Fruit fly (Drosophila melanogaster) whole organism, embryonic: Measurements from ENCODE around the gene CG42487.
A peak's percentile ranks its signal among the peaks of the same experiment; 100 is the strongest.

Experiments
- Aef1 ChIP-seq: fragments of 200-800 bp; sonication (Bioruptor generic); IDR thresholded peaks from 3 replicates; pipeline ENCODE4 v1.3.6; 2022; ENCODE audit warnings: missing biosample characterization, missing genetic modification characterization
- Asciz ChIP-seq: fragments of 200-800 bp; sonication (Bioruptor generic); optimal IDR thresholded peaks from 2 replicates; lab custom pipeline; 2017; ENCODE audit warnings: missing biosample characterization, mild to moderate bottlenecking, missing genetic modification characterization, missing genetic modification reagents
- Bteb2 ChIP-seq: fragments of 200-800 bp; sonication (Bioruptor generic); optimal IDR thresholded peaks from 2 replicates; lab custom pipeline; 2016; ENCODE audit warnings: missing biosample characterization, missing genetic modification characterization
- CG10147 ChIP-seq: fragments of 200-800 bp; sonication (Bioruptor generic); optimal IDR thresholded peaks from 2 replicates; lab custom pipeline; 2019; ENCODE audit warnings: missing biosample characterization, mild to moderate bottlenecking, missing genetic modification characterization, moderate library complexity
- CG10543 ChIP-seq: fragments of 200-800 bp; sonication (Bioruptor generic); optimal IDR thresholded peaks from 3 replicates; lab custom pipeline; 2017; ENCODE audit warnings: missing biosample characterization, mild to moderate bottlenecking, missing genetic modification characterization, moderate library complexity
- CG11093 ChIP-seq: fragments of 200-800 bp; sonication (Bioruptor generic); IDR thresholded peaks from 3 replicates; pipeline ENCODE4 v1.3.6; 2022; ENCODE audit warnings: missing biosample characterization, missing genetic modification characterization
- CG11504 ChIP-seq: fragments of 200-800 bp; sonication (Bioruptor generic); optimal IDR thresholded peaks from 3 replicates; lab custom pipeline; 2019; ENCODE audit warnings: missing biosample characterization, mild to moderate bottlenecking, missing genetic modification characterization, moderate library complexity
- CG11696 ChIP-seq: fragments of 200-800 bp; sonication (Bioruptor generic); IDR thresholded peaks from 2 replicates; pipeline ENCODE4 v1.3.6; 2022; ENCODE audit warnings: missing biosample characterization, missing genetic modification characterization
- CG12942 ChIP-seq: fragments of 200-800 bp; sonication (Bioruptor generic); optimal IDR thresholded peaks from 3 replicates; lab custom pipeline; 2016; ENCODE audit warnings: missing biosample characterization, missing genetic modification characterization
- CG13287 ChIP-seq: fragments of 200-800 bp; sonication (Bioruptor generic); IDR thresholded peaks from 2 replicates; pipeline ENCODE4 v1.3.6; 2022; ENCODE audit warnings: missing biosample characterization, missing genetic modification characterization; ENCODE audit not compliant: partially characterized antibody
- CG15011 ChIP-seq: fragments of 200-800 bp; sonication (Bioruptor generic); optimal IDR thresholded peaks from 3 replicates; lab custom pipeline; 2018; ENCODE audit warnings: missing biosample characterization, mild to moderate bottlenecking, missing genetic modification characterization
- CG15269 ChIP-seq: fragments of 200-800 bp; sonication (Bioruptor generic); optimal IDR thresholded peaks from 2 replicates; lab custom pipeline; 2018; ENCODE audit warnings: missing biosample characterization, mild to moderate bottlenecking, missing genetic modification characterization, moderate library complexity
- CG15601 ChIP-seq: fragments of 200-800 bp; sonication (Bioruptor generic); optimal IDR thresholded peaks from 3 replicates; lab custom pipeline; 2019; ENCODE audit warnings: missing biosample characterization, mild to moderate bottlenecking, missing genetic modification characterization, moderate library complexity
- CG15696 ChIP-seq: fragments of 200-800 bp; sonication (Bioruptor generic); optimal IDR thresholded peaks from 2 replicates; lab custom pipeline; 2019; ENCODE audit warnings: missing biosample characterization, mild to moderate bottlenecking, missing genetic modification characterization, moderate library complexity
- CG2116 ChIP-seq: fragments of 200-800 bp; sonication (Bioruptor generic); optimal IDR thresholded peaks from 3 replicates; lab custom pipeline; 2018; ENCODE audit warnings: missing biosample characterization, mild to moderate bottlenecking, missing genetic modification characterization
- CG31441 ChIP-seq: fragments of 200-800 bp; sonication (Bioruptor generic); IDR thresholded peaks from 2 replicates; pipeline ENCODE4 v1.3.6; 2022; ENCODE audit warnings: missing biosample characterization, missing genetic modification characterization
- CG3726 ChIP-seq: fragments of 200-800 bp; sonication (Bioruptor generic); IDR thresholded peaks from 3 replicates; pipeline ENCODE4, ENCODE4 v1.3.6; 2022; ENCODE audit warnings: missing biosample characterization, missing genetic modification characterization
- CG3838 ChIP-seq: fragments of 200-800 bp; sonication (Bioruptor generic); optimal IDR thresholded peaks from 3 replicates; lab custom pipeline; 2016; ENCODE audit warnings: missing biosample characterization, missing genetic modification characterization
- CG3995 ChIP-seq: fragments of 200-800 bp; sonication (Bioruptor generic); optimal IDR thresholded peaks from 3 replicates; lab custom pipeline; 2016; ENCODE audit warnings: missing biosample characterization, missing genetic modification characterization
- CG6654 ChIP-seq: fragments of 200-800 bp; sonication (Bioruptor generic); optimal IDR thresholded peaks from 2 replicates; lab custom pipeline; 2017; ENCODE audit warnings: missing biosample characterization, mild to moderate bottlenecking, missing genetic modification characterization
- CG6791 ChIP-seq: fragments of 200-800 bp; sonication (Bioruptor generic); IDR thresholded peaks from 3 replicates; pipeline ENCODE4 v1.3.6; 2022; ENCODE audit warnings: missing biosample characterization, missing genetic modification characterization; ENCODE audit not compliant: partially characterized antibody
- CG7987 ChIP-seq: fragments of 200-800 bp; sonication (Bioruptor generic); optimal IDR thresholded peaks from 2 replicates; lab custom pipeline; 2018; ENCODE audit warnings: missing biosample characterization, mild to moderate bottlenecking, missing genetic modification characterization, moderate library complexity
- CG8281 ChIP-seq: fragments of 200-800 bp; sonication (Bioruptor generic); optimal IDR thresholded peaks from 2 replicates; lab custom pipeline; 2018; ENCODE audit warnings: missing biosample characterization, mild to moderate bottlenecking, missing genetic modification characterization, moderate library complexity
- CG8924 ChIP-seq: fragments of 200-800 bp; optimal IDR thresholded peaks from 3 replicates; lab custom pipeline; 2019; ENCODE audit warnings: missing biosample characterization, mild to moderate bottlenecking, missing genetic modification characterization, moderate library complexity
- CG9932 ChIP-seq: fragments of 200-800 bp; sonication (Bioruptor generic); IDR thresholded peaks from 2 replicates; pipeline ENCODE4 v1.3.6; 2022; ENCODE audit warnings: missing biosample characterization, missing genetic modification characterization
- HLH3B ChIP-seq: fragments of 200-800 bp; sonication (Bioruptor generic); IDR thresholded peaks from 2 replicates; pipeline ENCODE4 v1.3.6; 2022; ENCODE audit warnings: missing biosample characterization, missing genetic modification characterization
- Hr78 ChIP-seq, 2 experiments: fragments of 200-800 bp in 1 of 2; fragments of >200 bp in 1 of 2; sonication (Bioruptor generic) in 1 of 2; optimal IDR thresholded peaks; 2 replicates each; lab custom pipeline; 2017 to 2019; ENCODE audit warnings: missing biosample characterization in 2 of 2, missing genetic modification characterization in 2 of 2, mild to moderate bottlenecking in 1 of 2, moderate library complexity in 1 of 2
- MESR4 ChIP-seq: fragments of 200-800 bp; sonication (Bioruptor generic); optimal IDR thresholded peaks from 2 replicates; lab custom pipeline; 2018; ENCODE audit warnings: missing biosample characterization, mild to moderate bottlenecking, missing genetic modification characterization, moderate library complexity
- TFAM ChIP-seq: fragments of 200-800 bp; sonication (Bioruptor generic); optimal IDR thresholded peaks from 2 replicates; lab custom pipeline; 2017; ENCODE audit warnings: missing biosample characterization, missing genetic modification characterization, inconsistent platforms
- ab ChIP-seq: fragments of 200-800 bp; sonication (Bioruptor generic); optimal IDR thresholded peaks from 2 replicates; lab custom pipeline; 2016; ENCODE audit warnings: missing biosample characterization, missing genetic modification characterization
- ac ChIP-seq: fragments of 200-800 bp; sonication (Bioruptor generic); optimal IDR thresholded peaks from 3 replicates; lab custom pipeline; 2017; ENCODE audit warnings: missing biosample characterization, mild to moderate bottlenecking, missing genetic modification characterization
- ap ChIP-seq: fragments of 200-800 bp; sonication (Bioruptor generic); IDR thresholded peaks from 2 replicates; pipeline ENCODE4 v1.3.6; 2022; ENCODE audit warnings: missing biosample characterization, missing genetic modification characterization
- bowl ChIP-seq: fragments of 200-800 bp; sonication (Bioruptor generic); IDR thresholded peaks from 2 replicates; pipeline ENCODE4 v1.3.6; 2022; ENCODE audit warnings: missing biosample characterization, missing genetic modification characterization
- bsh ChIP-seq, 2 experiments: fragments of 200-800 bp; sonication (Bioruptor generic); optimal IDR thresholded peaks; 2 replicates each; lab custom pipeline; 2017 to 2018; ENCODE audit warnings: mild to moderate bottlenecking in 2 of 2, missing biosample characterization in 2 of 2, missing genetic modification characterization in 2 of 2, moderate library complexity in 1 of 2
- chm ChIP-seq: fragments of 200-800 bp; sonication (Bioruptor generic); IDR thresholded peaks from 2 replicates; pipeline ENCODE4 v1.3.6; 2022; ENCODE audit warnings: missing biosample characterization, missing genetic modification characterization
- chn ChIP-seq: fragments of 200-800 bp; sonication (Bioruptor generic); optimal IDR thresholded peaks from 2 replicates; lab custom pipeline; 2016; ENCODE audit warnings: missing biosample characterization, missing genetic modification characterization
- crc ChIP-seq: fragments of 200-800 bp; sonication (Bioruptor generic); optimal IDR thresholded peaks from 2 replicates; lab custom pipeline; 2016; ENCODE audit warnings: missing biosample characterization, missing genetic modification characterization
- ems ChIP-seq: fragments of 200-800 bp; sonication (Bioruptor generic); optimal IDR thresholded peaks from 3 replicates; lab custom pipeline; 2016; ENCODE audit warnings: missing biosample characterization, missing genetic modification characterization
- eyg ChIP-seq: fragments of 200-800 bp; sonication (Bioruptor generic); optimal IDR thresholded peaks from 3 replicates; lab custom pipeline; 2016; ENCODE audit warnings: missing biosample characterization, missing genetic modification characterization
- gsb-n ChIP-seq: fragments of 200-800 bp; sonication (Bioruptor generic); optimal IDR thresholded peaks from 3 replicates; lab custom pipeline; 2018; ENCODE audit warnings: missing biosample characterization, mild to moderate bottlenecking, missing genetic modification characterization
- gt ChIP-seq: fragments of 200-800 bp; sonication (Bioruptor generic); IDR thresholded peaks from 2 replicates; pipeline ENCODE4 v1.3.6; 2022; ENCODE audit warnings: missing biosample characterization, missing genetic modification characterization
- hkb ChIP-seq, 2 experiments: fragments of 200-800 bp in 1 of 2; fragments of >200 bp in 1 of 2; sonication (Bioruptor generic) in 1 of 2; IDR thresholded peaks in 1 of 2; optimal IDR thresholded peaks in 1 of 2; 2 replicates each; pipeline versions ENCODE4 v1.3.6 to Lab custom; 2017 to 2022; ENCODE audit warnings: missing biosample characterization in 1 of 2, missing genetic modification characterization in 1 of 2
- ken ChIP-seq: fragments of 200-800 bp; sonication (Bioruptor generic); IDR thresholded peaks from 3 replicates; pipeline ENCODE4 v1.3.6; 2022; ENCODE audit warnings: missing biosample characterization, missing genetic modification characterization
- nmo ChIP-seq: fragments of 200-800 bp; sonication (Bioruptor generic); optimal IDR thresholded peaks from 2 replicates; lab custom pipeline; 2018; ENCODE audit warnings: missing biosample characterization, mild to moderate bottlenecking, missing genetic modification characterization, moderate library complexity
- p53 ChIP-seq: fragments of 200-800 bp; sonication (Bioruptor generic); optimal IDR thresholded peaks from 2 replicates; lab custom pipeline; 2016; ENCODE audit warnings: missing biosample characterization, missing genetic modification characterization
- pum ChIP-seq: fragments of 200-800 bp; sonication (Bioruptor generic); optimal IDR thresholded peaks from 2 replicates; lab custom pipeline; 2016; ENCODE audit warnings: missing biosample characterization, missing genetic modification characterization
- repo ChIP-seq: fragments of 200-800 bp; sonication (Bioruptor generic); optimal IDR thresholded peaks from 2 replicates; lab custom pipeline; 2016; ENCODE audit warnings: missing biosample characterization, missing genetic modification characterization
- sob ChIP-seq: fragments of 200-800 bp; sonication (Bioruptor generic); IDR thresholded peaks from 2 replicates; pipeline ENCODE4 v1.3.6; 2022; ENCODE audit warnings: missing biosample characterization, missing genetic modification characterization
- trem ChIP-seq: fragments of 200-800 bp; optimal IDR thresholded peaks from 3 replicates; lab custom pipeline; 2019; ENCODE audit warnings: missing biosample characterization, mild to moderate bottlenecking, missing genetic modification characterization, moderate library complexity
- unpg ChIP-seq: fragments of 200-800 bp; sonication (Bioruptor generic); optimal IDR thresholded peaks from 3 replicates; lab custom pipeline; 2018; ENCODE audit warnings: missing biosample characterization, mild to moderate bottlenecking, missing genetic modification characterization, moderate library complexity

CG42487 gene

dm6 chr3R:27948421-27948906 lies 10.6 kb downstream of the CG42487 start, which contains the start of gene Gp93 (continued):
- TF ChIP-seq CG15601 (tag; lab: Kevin White, UChicago) (no peak), ab (no peak), bowl (GFP tag; lab: Robert Waterston, UW) (no peak), pum (GFP tag; lab: Kevin White, UChicago) (no peak), CG13287 (peak; percentile 47; the same call in 1 of the 2 replicates), CG11696 (GFP tag; lab: Robert Waterston, UW) (peak; percentile 100), CG12942 (GFP tag; lab: Kevin White, UChicago) (peak; percentile 49), eyg (GFP tag; lab: Kevin White, UChicago) (no peak), gsb-n (tag; lab: Kevin White, UChicago) (no peak), Asciz (GFP tag; lab: Kevin White, UChicago) (no peak), MESR4 (GFP tag; lab: Kevin White, UChicago) (peak; percentile 87), CG10147 (GFP tag; lab: Kevin White, UChicago) (no peak), HLH3B (peak; percentile 49), gt (GFP tag; lab: Robert Waterston, UW) (no peak), CG15696 (tag; lab: Kevin White, UChicago) (peak; percentile 36), unpg (peak; percentile 59), CG3726 (GFP tag; lab: Robert Waterston, UW) (no peak), CG15011 (GFP tag; lab: Kevin White, UChicago) (no peak), CG3838 (GFP tag; lab: Kevin White, UChicago) (no peak), CG8281 (tag; lab: Kevin White, UChicago) (no peak), CG11504 (tag; lab: Kevin White, UChicago) (no peak), bsh (GFP tag; optimal IDR thresholded peaks at IDR 0.05; lab: Kevin White, UChicago) (peak; percentile 20 to 53), ap (no peak), repo (GFP tag; lab: Kevin White, UChicago) (peak; percentile 18), trem (peak; percentile 29), CG7987 (GFP tag; lab: Kevin White, UChicago) (peak; percentile 37), ken (GFP tag; lab: Robert Waterston, UW) (peak; percentile 46; the same call in 1 of the 3 replicates), hkb (optimal IDR thresholded peaks at IDR 0.05; lab: Kevin White, UChicago) (no peak), hkb (GFP tag; IDR thresholded peaks at IDR 0.05; lab: Robert Waterston, UW) (no peak), CG2116 (GFP tag; lab: Kevin White, UChicago) (peak; percentile 54), ac (no peak), CG3995 (GFP tag; lab: Kevin White, UChicago) (no peak), chn (GFP tag; lab: Kevin White, UChicago) (peak; percentile 2), nmo (GFP tag; lab: Kevin White, UChicago) (peak; percentile 57), TFAM (GFP tag; lab: Kevin White, UChicago) (no peak), p53 (no peak), CG8924 (tag; lab: Kevin White, UChicago) (peak; percentile 70), Bteb2 (GFP tag; lab: Kevin White, UChicago) (peak; percentile 48), CG6654 (GFP tag; lab: Kevin White, UChicago) (no peak), crc (GFP tag; lab: Kevin White, UChicago) (no peak), Aef1 (GFP tag; lab: Robert Waterston, UW) (peak; percentile 55; the same call in 2 of the 3 replicates), CG31441 (GFP tag; lab: Robert Waterston, UW) (no peak; the same call in 1 of the 2 replicates), CG10543 (GFP tag; lab: Kevin White, UChicago) (peak; percentile 8), ems (GFP tag; lab: Kevin White, UChicago) (peak; percentile 41), CG6791 (GFP tag; lab: Robert Waterston, UW) (no peak), chm (GFP tag; lab: Robert Waterston, UW) (peak; percentile 59; the same call in 1 of the 2 replicates), CG11093 (GFP tag; lab: Robert Waterston, UW) (no peak; the same call in 2 of the 3 replicates), sob (GFP tag; lab: Robert Waterston, UW) (peak; percentile 69), CG15269 (tag; lab: Kevin White, UChicago) (no peak), CG9932 (GFP tag; lab: Robert Waterston, UW) (peak; percentile 73), Hr78 (GFP tag; optimal IDR thresholded peaks at IDR 0.05; lab: Kevin White, UChicago) (no peak)
